Worm (Caenorhabditis elegans): Measurements from ENCODE around the gene bath-44.
"Not testable (repeated sequence)": the region's sequence is repeated elsewhere in the genome, so short reads cannot be mapped to it uniquely, and the experiment has no call there.

DNA sequence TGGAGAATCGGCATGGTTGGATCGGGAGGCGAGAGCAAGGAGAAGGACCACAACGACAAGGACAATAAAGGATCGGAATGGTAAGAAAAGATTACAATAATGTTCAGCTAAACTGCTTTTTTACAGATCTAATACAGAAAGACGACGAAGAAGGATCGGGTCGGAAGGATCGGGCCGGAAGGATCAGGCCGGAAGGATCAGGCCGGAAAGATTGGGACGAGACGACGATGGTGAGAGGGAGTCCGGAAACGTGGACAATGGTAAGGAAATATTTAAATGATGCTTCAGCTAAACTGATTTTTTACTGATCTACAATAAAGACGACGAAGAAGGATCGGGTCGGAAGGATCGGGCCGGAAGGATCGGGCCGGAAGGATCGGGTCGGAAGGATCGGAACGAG, 51.9 kb downstream of the bath-44 start:
- TF ChIP-seq med-1 (GFP tag; optimal IDR thresholded peaks at IDR 0.05; ENCODE audit: insufficient read depth); tab-1 (GFP tag; IDR thresholded peaks at IDR 0.05); ztf-29 (GFP tag; IDR thresholded peaks at IDR 0.05); T22C8.4 (GFP tag; IDR thresholded peaks at IDR 0.05); ztf-23 (GFP tag; IDR thresholded peaks at IDR 0.05); ref-1 (GFP tag; conservative IDR thresholded peaks at IDR 0.05): not testable (repeated sequence)
- 0 out of 2 replicates have a peak, but pooled peaks have one; percentile 49 for TF ChIP-seq klf-2 (GFP tag; conservative IDR thresholded peaks at IDR 0.05)
- TF ChIP-seq flt-1 (GFP tag; IDR thresholded peaks at IDR 0.05): 0 out of 2 replicates have a peak, but pooled peaks have one; percentile 11
